Fruit fly (Drosophila melanogaster) whole organism, embryonic: Measurements from ENCODE around the gene rgn.
A peak's percentile ranks its signal among the peaks of the same experiment; 100 is the strongest.

Source experiments
- Antp ChIP-seq: fragments of 200-800 bp; sonication (Bioruptor generic); optimal IDR thresholded peaks from 3 replicates; lab custom pipeline; 2016; ENCODE audit warnings: missing biosample characterization, missing genetic modification characterization
- Bdp1 ChIP-seq: fragments of 200-800 bp; sonication (Bioruptor generic); optimal IDR thresholded peaks from 3 replicates; lab custom pipeline; 2016; ENCODE audit warnings: missing biosample characterization, missing genetic modification characterization
- BtbVII ChIP-seq: fragments of 200-800 bp; sonication (Bioruptor generic); optimal IDR thresholded peaks from 3 replicates; lab custom pipeline; 2017; ENCODE audit warnings: missing biosample characterization, mild to moderate bottlenecking, missing genetic modification characterization
- Bteb2 ChIP-seq: fragments of 200-800 bp; sonication (Bioruptor generic); optimal IDR thresholded peaks from 2 replicates; lab custom pipeline; 2016; ENCODE audit warnings: missing biosample characterization, missing genetic modification characterization
- CG11696 ChIP-seq: fragments of 200-800 bp; sonication (Bioruptor generic); IDR thresholded peaks from 2 replicates; pipeline ENCODE4 v1.3.6; 2022; ENCODE audit warnings: missing biosample characterization, missing genetic modification characterization
- CG12391 ChIP-seq: fragments of 200-800 bp; sonication (Bioruptor generic); optimal IDR thresholded peaks from 3 replicates; lab custom pipeline; 2018; ENCODE audit warnings: missing biosample characterization, mild to moderate bottlenecking, missing genetic modification characterization, moderate library complexity
- CG15269 ChIP-seq: fragments of 200-800 bp; sonication (Bioruptor generic); optimal IDR thresholded peaks from 2 replicates; lab custom pipeline; 2018; ENCODE audit warnings: missing biosample characterization, mild to moderate bottlenecking, missing genetic modification characterization, moderate library complexity
- CG17186 ChIP-seq: fragments of 200-800 bp; sonication (Bioruptor generic); optimal IDR thresholded peaks from 3 replicates; lab custom pipeline; 2017; ENCODE audit warnings: missing biosample characterization, missing genetic modification reagents, missing genetic modification characterization
- CG17568 ChIP-seq: fragments of 200-800 bp; sonication (Bioruptor generic); optimal IDR thresholded peaks from 2 replicates; lab custom pipeline; 2018; ENCODE audit warnings: missing biosample characterization, mild to moderate bottlenecking, missing genetic modification characterization, moderate library complexity
- CG17612 ChIP-seq: fragments of 200-800 bp; sonication (Bioruptor generic); IDR thresholded peaks from 2 replicates; pipeline ENCODE4 v1.3.6; 2022; ENCODE audit warnings: missing biosample characterization, missing genetic modification characterization
- CG17802 ChIP-seq: fragments of 200-800 bp; sonication (Bioruptor generic); optimal IDR thresholded peaks from 2 replicates; lab custom pipeline; 2018; ENCODE audit warnings: missing biosample characterization, mild to moderate bottlenecking, missing genetic modification characterization, moderate library complexity
- CG17829 ChIP-seq: fragments of 200-800 bp; optimal IDR thresholded peaks from 2 replicates; lab custom pipeline; 2019; ENCODE audit warnings: missing biosample characterization, mild to moderate bottlenecking, missing genetic modification characterization, moderate library complexity
- CG18262 ChIP-seq: fragments of 200-800 bp; optimal IDR thresholded peaks from 3 replicates; lab custom pipeline; 2019; ENCODE audit warnings: missing biosample characterization, mild to moderate bottlenecking, missing genetic modification characterization, moderate library complexity
- CG3065 ChIP-seq: fragments of 200-800 bp; sonication (Bioruptor generic); optimal IDR thresholded peaks from 2 replicates; lab custom pipeline; 2016; ENCODE audit warnings: missing biosample characterization, missing genetic modification characterization
- CG32767 ChIP-seq: fragments of 200-800 bp; sonication (Bioruptor generic); IDR thresholded peaks from 2 replicates; pipeline ENCODE4 v1.3.6; 2022; ENCODE audit warnings: missing biosample characterization, missing genetic modification characterization
- CG4730 ChIP-seq: fragments of 200-800 bp; sonication (Bioruptor generic); IDR thresholded peaks from 2 replicates; pipeline ENCODE4 v1.3.6; 2022; ENCODE audit warnings: missing biosample characterization, missing genetic modification characterization
- CG5180 ChIP-seq: fragments of 200-800 bp; sonication (Bioruptor generic); optimal IDR thresholded peaks from 3 replicates; lab custom pipeline; 2017; ENCODE audit warnings: missing biosample characterization, missing genetic modification characterization, mild to moderate bottlenecking, moderate library complexity, missing genetic modification reagents
- CG6254 ChIP-seq: fragments of 200-800 bp; sonication (Bioruptor generic); optimal IDR thresholded peaks from 3 replicates; lab custom pipeline; 2017; ENCODE audit warnings: mild to moderate bottlenecking, missing biosample characterization, missing genetic modification reagents, missing genetic modification characterization
- CG7786 ChIP-seq: fragments of 200-800 bp; sonication (Bioruptor generic); optimal IDR thresholded peaks from 2 replicates; lab custom pipeline; 2016; ENCODE audit warnings: missing biosample characterization, missing genetic modification characterization
- CG8388 ChIP-seq: fragments of 200-800 bp; sonication (Bioruptor generic); optimal IDR thresholded peaks from 2 replicates; lab custom pipeline; 2019; ENCODE audit warnings: missing biosample characterization, mild to moderate bottlenecking, missing genetic modification characterization, moderate library complexity
- CG8765 ChIP-seq: fragments of 200-800 bp; sonication (Bioruptor generic); IDR thresholded peaks from 2 replicates; pipeline ENCODE4 v1.3.6; 2022; ENCODE audit warnings: missing biosample characterization, missing genetic modification characterization
- CG9215 ChIP-seq: fragments of 200-800 bp; sonication (Bioruptor generic); IDR thresholded peaks from 2 replicates; pipeline ENCODE4 v1.3.6; 2022; ENCODE audit warnings: missing biosample characterization, missing genetic modification characterization
- Dip2 ChIP-seq: fragments of 200-800 bp; sonication (Bioruptor generic); IDR thresholded peaks from 2 replicates; pipeline ENCODE4 v1.3.6; 2022; ENCODE audit warnings: missing biosample characterization, missing genetic modification characterization
- Dref ChIP-seq: fragments of 200-800 bp; sonication (Bioruptor generic); IDR thresholded peaks from 2 replicates; pipeline ENCODE4 v1.3.6; 2022; ENCODE audit warnings: missing biosample characterization, missing genetic modification characterization
- E2f1 ChIP-seq: fragments of 200-800 bp; sonication (Bioruptor generic); IDR thresholded peaks from 2 replicates; pipeline ENCODE4 v1.3.6; 2022; ENCODE audit warnings: missing biosample characterization, missing genetic modification characterization
- Fer1 ChIP-seq: fragments of 200-800 bp; sonication (Bioruptor generic); optimal IDR thresholded peaks from 2 replicates; lab custom pipeline; 2017; ENCODE audit warnings: missing biosample characterization, mild to moderate bottlenecking, missing genetic modification characterization
- Hey ChIP-seq: fragments of 200-800 bp; sonication (Bioruptor generic); optimal IDR thresholded peaks from 3 replicates; lab custom pipeline; 2018; ENCODE audit warnings: missing biosample characterization, mild to moderate bottlenecking, missing genetic modification characterization
- MBD-R2 ChIP-seq: fragments of 200-800 bp; sonication (Bioruptor generic); IDR thresholded peaks from 2 replicates; pipeline ENCODE4 v1.3.6; 2022; ENCODE audit warnings: missing biosample characterization, missing genetic modification characterization
- Poxn ChIP-seq: fragments of 200-800 bp; sonication (Bioruptor generic); IDR thresholded peaks from 2 replicates; pipeline ENCODE4 v1.3.6; 2022; ENCODE audit warnings: missing biosample characterization, missing genetic modification characterization
- Tbp ChIP-seq: fragments of >200 bp; optimal IDR thresholded peaks from 2 replicates; lab custom pipeline; 2018; ENCODE audit warnings: missing biosample characterization, missing genetic modification characterization
- ab ChIP-seq: fragments of 200-800 bp; sonication (Bioruptor generic); optimal IDR thresholded peaks from 2 replicates; lab custom pipeline; 2016; ENCODE audit warnings: missing biosample characterization, missing genetic modification characterization
- ac ChIP-seq: fragments of 200-800 bp; sonication (Bioruptor generic); optimal IDR thresholded peaks from 3 replicates; lab custom pipeline; 2017; ENCODE audit warnings: missing biosample characterization, mild to moderate bottlenecking, missing genetic modification characterization
- bab2 ChIP-seq: fragments of 200-800 bp; sonication (Bioruptor generic); optimal IDR thresholded peaks from 2 replicates; lab custom pipeline; 2016; ENCODE audit warnings: missing biosample characterization, missing genetic modification characterization
- bbx ChIP-seq: fragments of 200-800 bp; sonication (Bioruptor generic); IDR thresholded peaks from 2 replicates; pipeline ENCODE4 v1.3.6; 2022; ENCODE audit warnings: missing biosample characterization, missing genetic modification characterization; ENCODE audit not compliant: partially characterized antibody
- crc ChIP-seq: fragments of 200-800 bp; sonication (Bioruptor generic); optimal IDR thresholded peaks from 2 replicates; lab custom pipeline; 2016; ENCODE audit warnings: missing biosample characterization, missing genetic modification characterization
- dm ChIP-seq: fragments of 200-800 bp; sonication (Bioruptor generic); optimal IDR thresholded peaks from 3 replicates; lab custom pipeline; 2016; ENCODE audit warnings: missing biosample characterization, missing genetic modification characterization
- dysf ChIP-seq: fragments of 200-800 bp; sonication (Bioruptor generic); IDR thresholded peaks from 3 replicates; pipeline ENCODE4 v1.3.6; 2022; ENCODE audit warnings: missing biosample characterization, missing genetic modification characterization
- emc ChIP-seq: fragments of 200-800 bp; sonication (Bioruptor generic); optimal IDR thresholded peaks from 2 replicates; lab custom pipeline; 2016; ENCODE audit warnings: missing biosample characterization, missing genetic modification characterization
- gcm ChIP-seq: fragments of 200-800 bp; sonication (Bioruptor generic); optimal IDR thresholded peaks from 2 replicates; lab custom pipeline; 2019; ENCODE audit warnings: missing biosample characterization, mild to moderate bottlenecking, missing genetic modification characterization, moderate library complexity
- gfzf ChIP-seq: fragments of 200-800 bp; sonication (Bioruptor generic); optimal IDR thresholded peaks from 2 replicates; lab custom pipeline; 2016; ENCODE audit warnings: missing biosample characterization, mild to moderate bottlenecking, missing genetic modification characterization, moderate library complexity
- hkb ChIP-seq, 2 experiments: fragments of 200-800 bp in 1 of 2; fragments of >200 bp in 1 of 2; sonication (Bioruptor generic) in 1 of 2; IDR thresholded peaks in 1 of 2; optimal IDR thresholded peaks in 1 of 2; 2 replicates each; pipeline versions ENCODE4 v1.3.6 to Lab custom; 2017 to 2022; ENCODE audit warnings: missing biosample characterization in 1 of 2, missing genetic modification characterization in 1 of 2
- ken ChIP-seq: fragments of 200-800 bp; sonication (Bioruptor generic); IDR thresholded peaks from 3 replicates; pipeline ENCODE4 v1.3.6; 2022; ENCODE audit warnings: missing biosample characterization, missing genetic modification characterization
- lab ChIP-seq: fragments of 200-800 bp; sonication (Bioruptor generic); optimal IDR thresholded peaks from 3 replicates; lab custom pipeline; 2017; ENCODE audit warnings: missing biosample characterization, missing genetic modification characterization, mild to moderate bottlenecking, moderate library complexity, missing genetic modification reagents
- phol ChIP-seq: fragments of 200-800 bp; sonication (Bioruptor generic); optimal IDR thresholded peaks from 3 replicates; lab custom pipeline; 2018; ENCODE audit warnings: missing biosample characterization, mild to moderate bottlenecking, missing genetic modification characterization, moderate library complexity
- prd ChIP-seq, 3 experiments: fragments of >200 bp in 2 of 3; fragments of 200-800 bp in 1 of 3; sonication (Bioruptor generic) in 1 of 3; optimal IDR thresholded peaks in 2 of 3; IDR thresholded peaks in 1 of 3; 2 replicates in 2 of 3; 3 replicates in 1 of 3; pipeline versions ENCODE4 v1.3.6 to Lab custom; 2017 to 2022; ENCODE audit warnings: missing biosample characterization in 1 of 3, missing genetic modification characterization in 1 of 3
- psq ChIP-seq: fragments of 200-800 bp; sonication (Bioruptor generic); optimal IDR thresholded peaks from 2 replicates; lab custom pipeline; 2017; ENCODE audit warnings: missing biosample characterization, missing genetic modification characterization
- sens ChIP-seq: fragments of 200-800 bp; sonication (Bioruptor generic); peaks from one replicate; lab custom pipeline; 2016; ENCODE audit warnings: missing biosample characterization, missing genetic modification characterization
- sim ChIP-seq: fragments of 200-800 bp; sonication (Bioruptor generic); IDR thresholded peaks from 2 replicates; pipeline ENCODE4 v1.3.6; 2022; ENCODE audit warnings: missing biosample characterization, missing genetic modification characterization
- slou ChIP-seq: fragments of 200-800 bp; sonication (Bioruptor generic); optimal IDR thresholded peaks from 3 replicates; lab custom pipeline; 2016; ENCODE audit warnings: missing biosample characterization, missing genetic modification characterization
- yki ChIP-seq: fragments of >200 bp; optimal IDR thresholded peaks from 3 replicates; lab custom pipeline; 2018
- zfh2 ChIP-seq: fragments of 200-800 bp; sonication (Bioruptor generic); optimal IDR thresholded peaks from 2 replicates; lab custom pipeline; 2016; ENCODE audit warnings: missing biosample characterization, missing genetic modification characterization

rgn gene

DNA sequence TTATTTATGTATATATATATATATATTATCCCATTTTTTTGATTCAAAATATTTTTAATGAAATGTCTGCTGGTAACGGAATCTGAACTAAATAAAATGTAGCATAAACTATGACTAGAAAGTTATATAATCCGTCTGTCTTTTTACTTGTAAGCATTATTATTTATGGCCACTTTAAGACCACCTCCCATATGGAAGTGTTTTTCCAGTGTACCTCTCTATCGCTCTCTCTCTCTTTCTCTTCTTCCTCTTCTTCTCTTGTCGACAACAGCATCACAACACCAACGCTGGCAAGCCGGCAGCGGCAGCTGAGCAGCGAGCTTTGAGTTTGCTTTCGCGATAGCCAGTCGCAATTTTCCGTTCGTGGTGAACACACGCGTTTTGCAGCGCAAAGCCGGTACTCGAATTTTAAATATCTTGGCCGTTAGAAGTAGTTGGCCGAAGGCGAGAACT is at the start of gene rgn (continued):
- TF ChIP-seq ac (GFP tag; lab: Kevin White, UChicago) (no peak), Bdp1 (GFP tag; lab: Kevin White, UChicago) (peak; percentile 7), CG17829 (tag; lab: Kevin White, UChicago) (peak; percentile 63), Fer1 (GFP tag; lab: Kevin White, UChicago) (peak; percentile 86), CG4730 (GFP tag; lab: Robert Waterston, UW) (peak; percentile 60; the same call in 1 of the 2 replicates), Dip2 (no peak), phol (tag; lab: Kevin White, UChicago) (peak; percentile 70), Bteb2 (GFP tag; lab: Kevin White, UChicago) (peak; percentile 23), CG8388 (GFP tag; lab: Kevin White, UChicago) (peak; percentile 43), CG32767 (GFP tag; lab: Robert Waterston, UW) (peak; percentile 53), CG17802 (tag; lab: Kevin White, UChicago) (no peak), bbx (no peak), prd (optimal IDR thresholded peaks at IDR 0.05; lab: Kevin White, UChicago) (no peak), prd (GFP tag; IDR thresholded peaks at IDR 0.05; lab: Robert Waterston, UW) (peak; percentile 70), CG18262 (tag; lab: Kevin White, UChicago) (peak; percentile 62), sens (GFP tag; lab: Kevin White, UChicago) (peak; percentile 55), emc (peak; percentile 23), CG9215 (GFP tag; lab: Robert Waterston, UW) (peak; percentile 72), gcm (GFP tag; lab: Kevin White, UChicago) (peak; percentile 44), CG15269 (tag; lab: Kevin White, UChicago) (peak; percentile 84), Dref (no peak), gfzf (no peak), CG6254 (GFP tag; lab: Kevin White, UChicago) (no peak), CG17612 (GFP tag; lab: Robert Waterston, UW) (no peak), CG17568 (GFP tag; lab: Kevin White, UChicago) (peak; percentile 13), CG11696 (GFP tag; lab: Robert Waterston, UW) (peak; percentile 70; the same call in 1 of the 2 replicates), slou (GFP tag; lab: Kevin White, UChicago) (no peak), crc (GFP tag; lab: Kevin White, UChicago) (peak; percentile 5), Tbp (GFP tag; lab: Kevin White, UChicago) (no peak), E2f1 (GFP tag; lab: Robert Waterston, UW) (peak; percentile 77), CG12391 (tag; lab: Kevin White, UChicago) (peak; percentile 77), sim (GFP tag; lab: Robert Waterston, UW) (no peak; the same call in 1 of the 2 replicates), Poxn (GFP tag; lab: Robert Waterston, UW) (peak; percentile 52; the same call in 1 of the 2 replicates), BtbVII (peak; percentile 80), Hey (tag; lab: Kevin White, UChicago) (no peak), psq (GFP tag; lab: Kevin White, UChicago) (peak; percentile 28), MBD-R2 (GFP tag; lab: Robert Waterston, UW) (peak; percentile 54; the same call in 1 of the 2 replicates), dm (GFP tag; lab: Kevin White, UChicago) (peak; percentile 10), bab2 (GFP tag; lab: Kevin White, UChicago) (peak; percentile 45), dysf (GFP tag; lab: Robert Waterston, UW) (peak; percentile 88), hkb (optimal IDR thresholded peaks at IDR 0.05; lab: Kevin White, UChicago) (no peak), hkb (GFP tag; IDR thresholded peaks at IDR 0.05; lab: Robert Waterston, UW) (peak; percentile 78), CG17186 (GFP tag; lab: Kevin White, UChicago) (no peak), CG8765 (GFP tag; lab: Robert Waterston, UW) (peak; percentile 37; the same call in 1 of the 2 replicates), CG3065 (peak; percentile 44), CG7786 (peak; percentile 72), Antp (peak; percentile 54), ken (peak; percentile 41; the same call in 1 of the 3 replicates), zfh2 (GFP tag; lab: Kevin White, UChicago) (peak; percentile 59), ab (no peak), CG5180 (GFP tag; lab: Kevin White, UChicago) (peak; percentile 50), yki (lab: Kevin White, UChicago) (no peak), lab (GFP tag; lab: Kevin White, UChicago) (peak; percentile 90)
